Fruit fly (Drosophila melanogaster): ENCODE data around the gene Had1.

The Had1 gene

dm6 chrX:16332615-16333288, 24.3 kb upstream of the Had1 start (continued):
- TF ChIP-seq Hr78 (GFP tag; optimal IDR thresholded peaks at IDR 0.05) (peak in 1 of 2 experiments; percentile 91), Mrtf (GFP tag; IDR thresholded peaks at IDR 0.05) (peak; percentile 90), CG3407 (GFP tag; optimal IDR thresholded peaks at IDR 0.05) (peak; percentile 93), wek (GFP tag; optimal IDR thresholded peaks at IDR 0.05) (peak; percentile 84), Bgb (GFP tag; IDR thresholded peaks at IDR 0.05; ENCODE audit: partially characterized antibody) (no peak), Hand (GFP tag; optimal IDR thresholded peaks at IDR 0.05) (peak; percentile 96), ab (GFP tag; optimal IDR thresholded peaks at IDR 0.05) (peak; percentile 85), CG12155 (GFP tag; optimal IDR thresholded peaks at IDR 0.05) (peak; percentile 92), Taf1 (GFP tag; IDR thresholded peaks at IDR 0.05) (peak; percentile 81), sens-2 (GFP tag; IDR thresholded peaks at IDR 0.05) (peak; percentile 82), CG11723 (GFP tag; optimal IDR thresholded peaks at IDR 0.05) (peak; percentile 94), E2f1 (GFP tag; IDR thresholded peaks at IDR 0.05) (peak; percentile 90), ERR (GFP tag; optimal IDR thresholded peaks at IDR 0.05) (peak; percentile 89), Mes4 (GFP tag; optimal IDR thresholded peaks at IDR 0.05) (peak; percentile 96), CG12299 (tag; optimal IDR thresholded peaks at IDR 0.05) (peak; percentile 96), danr (GFP tag; IDR thresholded peaks at IDR 0.05) (peak; percentile 90), cg (GFP tag; optimal IDR thresholded peaks at IDR 0.05) (peak; percentile 87), Sox100B (GFP tag; optimal IDR thresholded peaks at IDR 0.05) (peak; percentile 98), tio (GFP tag; optimal IDR thresholded peaks at IDR 0.05) (peak; percentile 95), Ets65A (GFP tag) (peak; percentile 99), CG11093 (GFP tag; IDR thresholded peaks at IDR 0.05) (peak; percentile 93), CG1602 (GFP tag; optimal IDR thresholded peaks at IDR 0.05) (peak; percentile 91), CG10321 (GFP tag; IDR thresholded peaks at IDR 0.05) (peak; percentile 64), Bdp1 (GFP tag; optimal IDR thresholded peaks at IDR 0.05) (peak; percentile 87), CG4730 (GFP tag; IDR thresholded peaks at IDR 0.05) (peak; percentile 82), stc (GFP tag; IDR thresholded peaks at IDR 0.05) (peak; percentile 91), CG7963 (GFP tag; IDR thresholded peaks at IDR 0.05; ENCODE audit: partially characterized antibody) (no peak), kni (GFP tag; optimal IDR thresholded peaks at IDR 0.05) (peak; percentile 94), Awh (GFP tag; IDR thresholded peaks at IDR 0.05) (peak; percentile 86), MTF-1 (GFP tag; optimal IDR thresholded peaks at IDR 0.05; ENCODE audit: borderline replicate concordance) (peak; percentile 77), jing (GFP tag; optimal IDR thresholded peaks at IDR 0.05) (peak; percentile 91), CG10979 (tag; optimal IDR thresholded peaks at IDR 0.05) (peak; percentile 97), CG10462 (GFP tag; optimal IDR thresholded peaks at IDR 0.05) (peak; percentile 88), CG8388 (GFP tag; optimal IDR thresholded peaks at IDR 0.05) (peak; percentile 96), CG4707 (GFP tag; optimal IDR thresholded peaks at IDR 0.05) (peak; percentile 88), Sry-δ (GFP tag; optimal IDR thresholded peaks at IDR 0.05) (peak; percentile 49), B-H1 (GFP tag; IDR thresholded peaks at IDR 0.05) (peak; percentile 86), vvl (GFP tag; IDR thresholded peaks at IDR 0.05) (peak; percentile 93), unc-4 (GFP tag; IDR thresholded peaks at IDR 0.05; ENCODE audit: partially characterized antibody) (no peak), CG11456 (GFP tag; IDR thresholded peaks at IDR 0.05) (peak; percentile 87), rib (GFP tag; IDR thresholded peaks at IDR 0.05) (peak; percentile 87), vnd (GFP tag; IDR thresholded peaks at IDR 0.05; ENCODE audit: partially characterized antibody) (no peak), CG12942 (GFP tag; optimal IDR thresholded peaks at IDR 0.05) (peak; percentile 89), ind (GFP tag; optimal IDR thresholded peaks at IDR 0.05) (peak; percentile 94), kah (GFP tag; optimal IDR thresholded peaks at IDR 0.05) (peak; percentile 93), pan (optimal IDR thresholded peaks at IDR 0.05) (no peak), pan (GFP tag; optimal IDR thresholded peaks at IDR 0.05 in 1 of 2, IDR thresholded peaks at IDR 0.05 in 1 of 2) (peak in 1 of 2 experiments; percentile 92), CG6683 (GFP tag; optimal IDR thresholded peaks at IDR 0.05) (peak; percentile 90), bbx (GFP tag; IDR thresholded peaks at IDR 0.05; ENCODE audit: partially characterized antibody) (no peak), gsb-n (tag; optimal IDR thresholded peaks at IDR 0.05) (peak; percentile 94)

Data from whole organism, embryonic.